Worm (Caenorhabditis elegans): ENCODE data around the gene C14C10.1.

Gene C14C10.1

ce11 chrV:12636248-12636647 lies 48.1 kb downstream of the C14C10.1 start (continued):
- TF ChIP-seq ceh-88 (GFP tag; IDR thresholded peaks at IDR 0.05) (no peak), nhr-20 (tag; optimal IDR thresholded peaks at IDR 0.05) (peak; percentile 82), fkh-8 (tag; optimal IDR thresholded peaks at IDR 0.05) (no peak), elt-3 (tag; optimal IDR thresholded peaks at IDR 0.05) (peak in 2 of 6 experiments; percentile 13 to 39), aly-2 (tag; optimal IDR thresholded peaks at IDR 0.05) (no peak), ceh-63 (GFP tag; optimal IDR thresholded peaks at IDR 0.05) (no peak), C04F5.9 (tag; optimal IDR thresholded peaks at IDR 0.05) (no peak), snpc-4 (tag; optimal IDR thresholded peaks at IDR 0.05) (no peak), nhr-71 (tag; optimal IDR thresholded peaks at IDR 0.05) (peak; percentile 91), efl-3 (GFP tag; optimal IDR thresholded peaks at IDR 0.05) (no peak), sptf-1 (tag; optimal IDR thresholded peaks at IDR 0.05) (no peak), nhr-90 (tag; optimal IDR thresholded peaks at IDR 0.05; ENCODE audit: poor library complexity) (no peak), isw-1 (GFP tag; IDR thresholded peaks at IDR 0.05) (no peak), swsn-7 (tag; optimal IDR thresholded peaks at IDR 0.05) (peak; percentile 27), elt-2 (tag; optimal IDR thresholded peaks at IDR 0.05) (no peak), irx-1 (tag; optimal IDR thresholded peaks at IDR 0.05) (peak; percentile 15), grh-1 (GFP tag; IDR thresholded peaks at IDR 0.05) (no peak), pag-3 (tag; optimal IDR thresholded peaks at IDR 0.05; ENCODE audit: borderline replicate concordance, insufficient read depth) (no peak), nhr-11 (tag; optimal IDR thresholded peaks at IDR 0.05) (no peak), nhr-85 (tag) (peak; percentile 85), nhr-76 (tag; optimal IDR thresholded peaks at IDR 0.05) (no peak), F16B12.6 (tag; optimal IDR thresholded peaks at IDR 0.05) (no peak), lin-35 (GFP tag; optimal IDR thresholded peaks at IDR 0.05) (no peak), egl-13 (tag; optimal IDR thresholded peaks at IDR 0.05) (no peak), xbp-1 (tag; optimal IDR thresholded peaks at IDR 0.05) (no peak), sup-37 (GFP tag; optimal IDR thresholded peaks at IDR 0.05) (no peak), aha-1 (tag; optimal IDR thresholded peaks at IDR 0.05) (peak; percentile 33), nhr-47 (tag; optimal IDR thresholded peaks at IDR 0.05) (peak; percentile 12), hpl-2 (GFP tag; optimal IDR thresholded peaks at IDR 0.05) (no peak), Y116A8C.19 (tag; optimal IDR thresholded peaks at IDR 0.05; ENCODE audit: borderline replicate concordance) (no peak), lin-13 (GFP tag; optimal IDR thresholded peaks at IDR 0.05) (no peak), hlh-17 (GFP tag; optimal IDR thresholded peaks at IDR 0.05; ENCODE audit: borderline replicate concordance) (no peak), lin-14 (GFP tag; optimal IDR thresholded peaks at IDR 0.05) (peak; percentile 87), unc-130 (tag; optimal IDR thresholded peaks at IDR 0.05) (peak; percentile 27), lsy-2 (tag; optimal IDR thresholded peaks at IDR 0.05) (peak; percentile 22 to 49), unc-62 (GFP tag; optimal IDR thresholded peaks at IDR 0.05) (no peak), nhr-12 (tag; optimal IDR thresholded peaks at IDR 0.05) (no peak), zip-4 (GFP tag; optimal IDR thresholded peaks at IDR 0.05) (no peak), tlp-1 (tag; optimal IDR thresholded peaks at IDR 0.05) (no peak)

ce11 chrV:12637238-12637690 lies 49.1 kb downstream of the C14C10.1 start, which contains the start of gene F56H9.2:
Gene F56H9.2 (plus strand): TSS chrV:12637663.
- TF ChIP-seq efl-3 (GFP tag; optimal IDR thresholded peaks at IDR 0.05) = no peak
- TF ChIP-seq nhr-237 (tag; optimal IDR thresholded peaks at IDR 0.05) = no peak
- TF ChIP-seq nhr-20 (tag; optimal IDR thresholded peaks at IDR 0.05) = peak; percentile 98
- no peak for TF ChIP-seq ceh-63 (GFP tag; optimal IDR thresholded peaks at IDR 0.05)
- TF ChIP-seq ztf-11 (tag; optimal IDR thresholded peaks at IDR 0.05) = peak in 1 of 2 experiments; percentile 27
- peak; percentile 83 for TF ChIP-seq pax-3 (tag; optimal IDR thresholded peaks at IDR 0.05)
- TF ChIP-seq C16A3.4 (tag; optimal IDR thresholded peaks at IDR 0.05) = peak; percentile 41
- TF ChIP-seq nhr-47 (tag; optimal IDR thresholded peaks at IDR 0.05) = peak; percentile 70
- peak; percentile 24 to 34 (median 29) for TF ChIP-seq dpl-1 (GFP tag; optimal IDR thresholded peaks at IDR 0.05)
- TF ChIP-seq vab-15 (tag; optimal IDR thresholded peaks at IDR 0.05) = no peak
- no peak for TF ChIP-seq mab-9 (GFP tag; IDR thresholded peaks at IDR 0.05)
- peak; percentile 66 to 72 for TF ChIP-seq egl-27 (tag; optimal IDR thresholded peaks at IDR 0.05)
- peak; percentile 94 for TF ChIP-seq nhr-19 (GFP tag; conservative IDR thresholded peaks at IDR 0.05)
- TF ChIP-seq isw-1 (GFP tag; IDR thresholded peaks at IDR 0.05) = 0 out of 2 replicates have a peak, but pooled peaks have one; percentile 2
- TF ChIP-seq nhr-11 (tag; optimal IDR thresholded peaks at IDR 0.05) = no peak
- TF ChIP-seq mep-1 (tag; optimal IDR thresholded peaks at IDR 0.05) = peak; percentile 72
- peak; percentile 58 for TF ChIP-seq nhr-77 (tag; optimal IDR thresholded peaks at IDR 0.05)
- TF ChIP-seq unc-130 (tag; optimal IDR thresholded peaks at IDR 0.05) = peak; percentile 94
- no peak for TF ChIP-seq sptf-1 (tag; optimal IDR thresholded peaks at IDR 0.05)
- no peak for TF ChIP-seq ceh-90 (tag; optimal IDR thresholded peaks at IDR 0.05)
- no peak for TF ChIP-seq alr-1 (tag; optimal IDR thresholded peaks at IDR 0.05; ENCODE audit: borderline replicate concordance)
- peak; percentile 24 for TF ChIP-seq sup-37 (GFP tag; optimal IDR thresholded peaks at IDR 0.05)
